Fruit fly (Drosophila melanogaster): ENCODE measurements around the gene CCT1.

Gene CCT1

dm6 chr3R:22468829-22469487 is 22.3 kb downstream of the CCT1 start (continued):
- TF ChIP-seq Gug (GFP tag; IDR thresholded peaks at IDR 0.05) = peak; percentile 79
- TF ChIP-seq danr (GFP tag; IDR thresholded peaks at IDR 0.05) = peak; percentile 61; the same call in 1 of the 2 replicates
- peak; percentile 25; the same call in 1 of the 2 replicates for TF ChIP-seq toy (GFP tag; IDR thresholded peaks at IDR 0.05)
- TF ChIP-seq Sox100B (GFP tag; optimal IDR thresholded peaks at IDR 0.05) = peak; percentile 84
- TF ChIP-seq CG10979 (tag; optimal IDR thresholded peaks at IDR 0.05) = peak; percentile 70
- no peak for TF ChIP-seq stwl (tag; optimal IDR thresholded peaks at IDR 0.05)
- peak; percentile 85 for TF ChIP-seq pho (GFP tag; optimal IDR thresholded peaks at IDR 0.05)
- peak; percentile 89 for TF ChIP-seq Ptx1 (GFP tag; IDR thresholded peaks at IDR 0.05)
- TF ChIP-seq da (GFP tag; optimal IDR thresholded peaks at IDR 0.05) = peak; percentile 4
- TF ChIP-seq Hsf (GFP tag; optimal IDR thresholded peaks at IDR 0.05) = peak; percentile 83
- TF ChIP-seq CG12769 (tag; optimal IDR thresholded peaks at IDR 0.05) = no peak
- peak; percentile 89 for TF ChIP-seq Oli (tag; optimal IDR thresholded peaks at IDR 0.05)
- no peak; the same call in 1 of the 2 replicates for TF ChIP-seq Dref (GFP tag; IDR thresholded peaks at IDR 0.05)
- peak; percentile 95 for TF ChIP-seq Hmr (GFP tag; optimal IDR thresholded peaks at IDR 0.05)
- peak; percentile 81 for TF ChIP-seq mirr (GFP tag; optimal IDR thresholded peaks at IDR 0.05)
- TF ChIP-seq Ada2b (GFP tag; IDR thresholded peaks at IDR 0.05) = peak; percentile 87
- TF ChIP-seq so (GFP tag; IDR thresholded peaks at IDR 0.05) = peak; percentile 89
- TF ChIP-seq HLH4C (GFP tag; IDR thresholded peaks at IDR 0.05; ENCODE audit: partially characterized antibody) = no peak
- TF ChIP-seq HmgD (GFP tag; optimal IDR thresholded peaks at IDR 0.05) = peak; percentile 42
- TF ChIP-seq CG17361 (GFP tag; IDR thresholded peaks at IDR 0.05) = no peak; the same call in 2 of the 3 replicates
- TF ChIP-seq CG17802 (tag; optimal IDR thresholded peaks at IDR 0.05) = peak; percentile 41
- TF ChIP-seq Hr51 (GFP tag; optimal IDR thresholded peaks at IDR 0.05) = peak; percentile 84 to 96
- no peak for TF ChIP-seq bbx (GFP tag; IDR thresholded peaks at IDR 0.05; ENCODE audit: partially characterized antibody)
- peak; percentile 72 for TF ChIP-seq Asciz (GFP tag; optimal IDR thresholded peaks at IDR 0.05)
- TF ChIP-seq CG18599 (GFP tag; optimal IDR thresholded peaks at IDR 0.05) = peak; percentile 97
- no peak for TF ChIP-seq dmrt11E (tag; optimal IDR thresholded peaks at IDR 0.05)
- peak; percentile 15 for TF ChIP-seq Usf (GFP tag; optimal IDR thresholded peaks at IDR 0.05)
- peak; percentile 69; the same call in 2 of the 3 replicates for TF ChIP-seq CG7357 (GFP tag; IDR thresholded peaks at IDR 0.05)
- TF ChIP-seq CG10565 (GFP tag; optimal IDR thresholded peaks at IDR 0.05) = peak; percentile 51
- TF ChIP-seq inv (GFP tag; IDR thresholded peaks at IDR 0.05; ENCODE audit: partially characterized antibody) = no peak
- peak; percentile 96 for TF ChIP-seq lab (GFP tag; optimal IDR thresholded peaks at IDR 0.05)
- peak; percentile 83 for TF ChIP-seq crc (GFP tag; optimal IDR thresholded peaks at IDR 0.05)
- TF ChIP-seq CG1602 (GFP tag; optimal IDR thresholded peaks at IDR 0.05) = peak; percentile 75
- TF ChIP-seq Dll (GFP tag; IDR thresholded peaks at IDR 0.05; ENCODE audit: partially characterized antibody) = no peak
- no peak for TF ChIP-seq dati (GFP tag; IDR thresholded peaks at IDR 0.05)
- TF ChIP-seq pnt (GFP tag; optimal IDR thresholded peaks at IDR 0.05) = peak; percentile 85
- TF ChIP-seq h (optimal IDR thresholded peaks at IDR 0.05) = no peak
- TF ChIP-seq p53 (GFP tag; optimal IDR thresholded peaks at IDR 0.05) = peak; percentile 78
- no peak for TF ChIP-seq br (optimal IDR thresholded peaks at IDR 0.05)
- peak; percentile 80 for TF ChIP-seq CG9876 (GFP tag; optimal IDR thresholded peaks at IDR 0.05)
- no peak for TF ChIP-seq CG7963 (GFP tag; IDR thresholded peaks at IDR 0.05; ENCODE audit: partially characterized antibody)
- TF ChIP-seq maf-S (GFP tag; optimal IDR thresholded peaks at IDR 0.05) = peak; percentile 86
- peak; percentile 89 for TF ChIP-seq CG10147 (GFP tag; optimal IDR thresholded peaks at IDR 0.05)
- TF ChIP-seq abd-A (tag; optimal IDR thresholded peaks at IDR 0.05) = peak; percentile 86
- TF ChIP-seq eyg (GFP tag; optimal IDR thresholded peaks at IDR 0.05) = peak; percentile 88
- TF ChIP-seq CG17612 (GFP tag; IDR thresholded peaks at IDR 0.05) = peak; percentile 31; the same call in 1 of the 2 replicates
- TF ChIP-seq ash1 (GFP tag; optimal IDR thresholded peaks at IDR 0.05) = peak; percentile 50
- peak; percentile 87 for TF ChIP-seq unpg (GFP tag; optimal IDR thresholded peaks at IDR 0.05)
- peak; percentile 49 for TF ChIP-seq CG32767 (GFP tag; IDR thresholded peaks at IDR 0.05)
